Fruit fly (Drosophila melanogaster) whole organism, prepupa: Measurements from ENCODE around the gene Fit2.

Experiments
- CG10669 ChIP-seq: fragments of 200-800 bp; sonication (Bioruptor generic); optimal IDR thresholded peaks from 3 replicates; lab custom pipeline; 2018; ENCODE audit warnings: missing biosample characterization, mild to moderate bottlenecking, missing genetic modification characterization, moderate library complexity
- CG11902 ChIP-seq: fragments of 200-800 bp; sonication (Bioruptor generic); optimal IDR thresholded peaks from 3 replicates; lab custom pipeline; 2016; ENCODE audit warnings: missing biosample characterization, missing genetic modification characterization
- CG1621 ChIP-seq: fragments of 200-800 bp; sonication (Bioruptor generic); optimal IDR thresholded peaks from 3 replicates; lab custom pipeline; 2018; ENCODE audit warnings: missing biosample characterization, mild to moderate bottlenecking, missing genetic modification characterization
- CG6854 ChIP-seq: fragments of 200-800 bp; sonication (Bioruptor generic); optimal IDR thresholded peaks from 2 replicates; lab custom pipeline; 2017; ENCODE audit warnings: missing biosample characterization, mild to moderate bottlenecking, missing genetic modification characterization
- CG8119 ChIP-seq: fragments of 200-800 bp; sonication (Bioruptor generic); IDR thresholded peaks from 3 replicates; pipeline ENCODE4 v1.3.6; 2022; ENCODE audit warnings: missing biosample characterization, missing genetic modification characterization
- Hr39 ChIP-seq: fragments of 200-800 bp; sonication (Bioruptor generic); optimal IDR thresholded peaks from 2 replicates; lab custom pipeline; 2016; ENCODE audit warnings: missing biosample characterization, missing genetic modification characterization
- Hr4 ChIP-seq: fragments of 200-800 bp; sonication (Bioruptor generic); optimal IDR thresholded peaks from 3 replicates; lab custom pipeline; 2016; ENCODE audit warnings: missing biosample characterization, missing genetic modification characterization
- OdsH ChIP-seq: fragments of 200-800 bp; sonication (Bioruptor generic); optimal IDR thresholded peaks from 3 replicates; lab custom pipeline; 2016; ENCODE audit warnings: missing biosample characterization, missing genetic modification characterization
- Sox15 ChIP-seq: fragments of 200-800 bp; sonication (Bioruptor generic); optimal IDR thresholded peaks from 3 replicates; lab custom pipeline; 2016; ENCODE audit warnings: missing biosample characterization, missing genetic modification characterization
- acj6 ChIP-seq: fragments of 200-800 bp; sonication (Bioruptor generic); optimal IDR thresholded peaks from 3 replicates; lab custom pipeline; 2016; ENCODE audit warnings: missing biosample characterization, missing genetic modification characterization
- cyc ChIP-seq: fragments of 200-800 bp; sonication (Bioruptor generic); optimal IDR thresholded peaks from 3 replicates; lab custom pipeline; 2016; ENCODE audit warnings: missing biosample characterization, missing genetic modification characterization
- fkh ChIP-seq: fragments of 200-800 bp; sonication (Bioruptor generic); optimal IDR thresholded peaks from 3 replicates; lab custom pipeline; 2017; ENCODE audit warnings: missing biosample characterization, mild to moderate bottlenecking, missing genetic modification characterization, moderate library complexity

- TF ChIP-seq CG10669 (no peak), CG6854 (GFP tag; lab: Kevin White, UChicago) (no peak), OdsH (GFP tag; lab: Kevin White, UChicago) (no peak), CG1621 (tag; lab: Kevin White, UChicago) (no peak), Sox15 (GFP tag; lab: Kevin White, UChicago) (no peak), Hr39 (no peak), CG8119 (GFP tag; lab: Robert Waterston, UW) (no peak), cyc (GFP tag; lab: Kevin White, UChicago) (no peak), Hr4 (no peak), fkh (GFP tag; lab: Kevin White, UChicago) (no peak), CG11902 (no peak), acj6 (GFP tag; lab: Kevin White, UChicago) (no peak)
Measured at dm6 chr3L:17033309-17033708, 9.2 kb downstream of the Fit2 start.
